Worm (Caenorhabditis elegans): Measurements from ENCODE around the gene Y46H3A.5.
A peak's percentile ranks its signal among the peaks of the same experiment; 100 is the strongest.

Y46H3A.5 gene

ce11 chrV:1811035-1811434, 3.6 kb downstream of the Y46H3A.5 start, which contains the start of gene Y46H3A.4:
TSS of gene Y46H3A.4 (minus strand) at chrV:1811135.
- no peak for TF ChIP-seq dve-1 (tag; optimal IDR thresholded peaks at IDR 0.05)
- no peak for TF ChIP-seq ceh-14 (tag; optimal IDR thresholded peaks at IDR 0.05)
- no peak for TF ChIP-seq eyg-1 (tag; optimal IDR thresholded peaks at IDR 0.05)
- no peak for TF ChIP-seq ceh-2 (tag; optimal IDR thresholded peaks at IDR 0.05)
- no peak for TF ChIP-seq K09A11.1 (tag; optimal IDR thresholded peaks at IDR 0.05; ENCODE audit: insufficient read depth)
- TF ChIP-seq hlh-15 (tag; optimal IDR thresholded peaks at IDR 0.05), result no peak
- TF ChIP-seq elt-4 (tag; optimal IDR thresholded peaks at IDR 0.05), result no peak
- no peak for TF ChIP-seq sox-4 (tag; optimal IDR thresholded peaks at IDR 0.05)
- no peak for TF ChIP-seq ceh-9 (tag; optimal IDR thresholded peaks at IDR 0.05)
- no peak for TF ChIP-seq pax-1 (tag; optimal IDR thresholded peaks at IDR 0.05)
- TF ChIP-seq ceh-6 (GFP tag; optimal IDR thresholded peaks at IDR 0.05), result no peak
- TF ChIP-seq ceh-34 (tag; optimal IDR thresholded peaks at IDR 0.05), result no peak
- TF ChIP-seq ttx-3 (tag; optimal IDR thresholded peaks at IDR 0.05), result no peak

- TF ChIP-seq ztf-16 (tag; optimal IDR thresholded peaks at IDR 0.05) (no peak), pqm-1 (tag; optimal IDR thresholded peaks at IDR 0.05) (no peak), T23F11.4 (GFP tag; optimal IDR thresholded peaks at IDR 0.05) (no peak), hlh-8 (tag; optimal IDR thresholded peaks at IDR 0.05) (no peak), syd-9 (tag; optimal IDR thresholded peaks at IDR 0.05) (no peak), ceh-22 (tag; optimal IDR thresholded peaks at IDR 0.05) (no peak), sox-2 (GFP tag; IDR thresholded peaks at IDR 0.05) (no peak), ref-2 (tag; optimal IDR thresholded peaks at IDR 0.05) (no peak), hlh-30 (tag; optimal IDR thresholded peaks at IDR 0.05; ENCODE audit: insufficient read depth) (no peak), ceh-19 (GFP tag; optimal IDR thresholded peaks at IDR 0.05) (no peak), unc-86 (tag; optimal IDR thresholded peaks at IDR 0.05) (no peak), elt-4 (tag; optimal IDR thresholded peaks at IDR 0.05) (no peak), che-1 (tag; optimal IDR thresholded peaks at IDR 0.05) (no peak)
Measured at ce11 chrV:1807160-1807559, 7.5 kb downstream of the Y46H3A.5 start, which contains the start of gene srt-42. TSS of gene srt-42 (plus strand) at chrV:1807460.

ce11 chrV:1805724-1806316, 8.9 kb downstream of the Y46H3A.5 start:
- TF ChIP-seq pag-3 (tag; optimal IDR thresholded peaks at IDR 0.05; ENCODE audit: borderline replicate concordance) (no peak), che-1 (tag; optimal IDR thresholded peaks at IDR 0.05) (no peak), pha-2 (tag; optimal IDR thresholded peaks at IDR 0.05) (no peak), unc-3 (GFP tag; conservative IDR thresholded peaks at IDR 0.05) (no peak), unc-3 (tag; optimal IDR thresholded peaks at IDR 0.05) (no peak), hlh-8 (tag; optimal IDR thresholded peaks at IDR 0.05) (no peak), nhr-11 (tag; optimal IDR thresholded peaks at IDR 0.05) (no peak), tbx-7 (tag; optimal IDR thresholded peaks at IDR 0.05) (no peak)

ce11 chrV:1804645-1805559, 9.8 kb downstream of the Y46H3A.5 start, which contains the start of the genes hsp-16.2 and hsp-16.41:
TSS of gene hsp-16.2 (minus strand) at chrV:1804957.
TSS of gene hsp-16.41 (plus strand) at chrV:1805178.
- TF ChIP-seq tbx-2 (tag; optimal IDR thresholded peaks at IDR 0.05) (no peak), ref-2 (tag; optimal IDR thresholded peaks at IDR 0.05) (peak; percentile 34), elt-2 (tag; optimal IDR thresholded peaks at IDR 0.05) (peak; percentile 10), K09A11.1 (tag; optimal IDR thresholded peaks at IDR 0.05; ENCODE audit: insufficient read depth) (no peak), pat-9 (tag; optimal IDR thresholded peaks at IDR 0.05) (peak; percentile 22), ets-4 (tag; optimal IDR thresholded peaks at IDR 0.05) (peak; percentile 5), ceh-9 (tag; optimal IDR thresholded peaks at IDR 0.05) (no peak), elt-4 (tag; optimal IDR thresholded peaks at IDR 0.05) (no peak), dve-1 (tag; optimal IDR thresholded peaks at IDR 0.05) (no peak), pax-1 (tag; optimal IDR thresholded peaks at IDR 0.05) (peak; percentile 11), ahr-1 (tag; optimal IDR thresholded peaks at IDR 0.05) (no peak), ceh-18 (tag; optimal IDR thresholded peaks at IDR 0.05) (no peak), unc-86 (tag; optimal IDR thresholded peaks at IDR 0.05) (peak; percentile 10), ceh-31 (tag; optimal IDR thresholded peaks at IDR 0.05) (peak; percentile 52), ceh-30 (tag; optimal IDR thresholded peaks at IDR 0.05) (peak; percentile 62), nfya-1 (tag; optimal IDR thresholded peaks at IDR 0.05) (peak; percentile 63), ceh-34 (tag; optimal IDR thresholded peaks at IDR 0.05) (peak; percentile 55), unc-55 (GFP tag; optimal IDR thresholded peaks at IDR 0.05) (peak; percentile 60)

Data from whole organism, late embryonic.